Fruit fly (Drosophila melanogaster) whole organism, embryonic: ENCODE measurements around the gene Antp.

Experiments
- BEAF-32 ChIP-seq: fragments of 200-800 bp; sonication (Bioruptor generic); optimal IDR thresholded peaks from 3 replicates; lab custom pipeline; 2017; ENCODE audit warnings: missing biosample characterization, missing genetic modification characterization, mild to moderate bottlenecking, moderate library complexity, missing genetic modification reagents
- CG11247 ChIP-seq: fragments of 200-800 bp; sonication (Bioruptor generic); IDR thresholded peaks from 2 replicates; pipeline ENCODE4 v1.3.6; 2022; ENCODE audit warnings: missing biosample characterization, missing genetic modification characterization
- CG11695 ChIP-seq: fragments of 200-800 bp; sonication (Bioruptor generic); IDR thresholded peaks from 3 replicates; pipeline ENCODE4 v1.3.6; 2022; ENCODE audit warnings: missing biosample characterization, missing genetic modification characterization
- CG12071 ChIP-seq: fragments of 200-800 bp; sonication (Bioruptor generic); optimal IDR thresholded peaks from 3 replicates; lab custom pipeline; 2018; ENCODE audit warnings: missing biosample characterization, mild to moderate bottlenecking, missing genetic modification characterization
- CG12155 ChIP-seq: fragments of 200-800 bp; sonication (Bioruptor generic); optimal IDR thresholded peaks from 3 replicates; lab custom pipeline; 2016; ENCODE audit warnings: missing biosample characterization, missing genetic modification characterization
- CG12299 ChIP-seq: fragments of 200-800 bp; sonication (Bioruptor generic); optimal IDR thresholded peaks from 2 replicates; lab custom pipeline; 2018; ENCODE audit warnings: missing biosample characterization, mild to moderate bottlenecking, missing genetic modification characterization
- CG15479 ChIP-seq: fragments of 200-800 bp; sonication (Bioruptor generic); optimal IDR thresholded peaks from 3 replicates; lab custom pipeline; 2019; ENCODE audit warnings: missing biosample characterization, mild to moderate bottlenecking, missing genetic modification characterization, moderate library complexity
- CG15696 ChIP-seq: fragments of 200-800 bp; sonication (Bioruptor generic); optimal IDR thresholded peaks from 2 replicates; lab custom pipeline; 2019; ENCODE audit warnings: missing biosample characterization, mild to moderate bottlenecking, missing genetic modification characterization, moderate library complexity
- CG1792 ChIP-seq: fragments of 200-800 bp; sonication (Bioruptor generic); optimal IDR thresholded peaks from 2 replicates; lab custom pipeline; 2016; ENCODE audit warnings: missing biosample characterization, missing genetic modification characterization
- CG18476 ChIP-seq: fragments of 200-800 bp; sonication (Bioruptor generic); optimal IDR thresholded peaks from 2 replicates; lab custom pipeline; 2016; ENCODE audit warnings: missing biosample characterization, mild to moderate bottlenecking, missing genetic modification characterization
- CG2678 ChIP-seq: fragments of 200-800 bp; sonication (Bioruptor generic); optimal IDR thresholded peaks from 3 replicates; lab custom pipeline; 2019; ENCODE audit warnings: missing biosample characterization, mild to moderate bottlenecking, missing genetic modification characterization, moderate library complexity
- CG30431 ChIP-seq: fragments of 200-800 bp; sonication (Bioruptor generic); optimal IDR thresholded peaks from 2 replicates; lab custom pipeline; 2017; ENCODE audit warnings: missing biosample characterization, missing genetic modification characterization
- CG32767 ChIP-seq: fragments of 200-800 bp; sonication (Bioruptor generic); IDR thresholded peaks from 2 replicates; pipeline ENCODE4 v1.3.6; 2022; ENCODE audit warnings: missing biosample characterization, missing genetic modification characterization
- CG34224 ChIP-seq: fragments of 200-800 bp; sonication (Bioruptor generic); IDR thresholded peaks from 3 replicates; pipeline ENCODE4 v1.3.6; 2022; ENCODE audit warnings: missing biosample characterization, missing genetic modification characterization; ENCODE audit not compliant: partially characterized antibody
- CG34422 ChIP-seq: fragments of 200-800 bp; sonication (Bioruptor generic); IDR thresholded peaks from 3 replicates; pipeline ENCODE4 v1.3.6; 2022; ENCODE audit warnings: missing biosample characterization, missing genetic modification characterization
- CG42726 ChIP-seq: fragments of 200-800 bp; sonication (Bioruptor generic); IDR thresholded peaks from 2 replicates; pipeline ENCODE4 v1.3.6; 2022; ENCODE audit warnings: missing biosample characterization, missing genetic modification characterization; ENCODE audit not compliant: partially characterized antibody
- CG4360 ChIP-seq: fragments of 200-800 bp; sonication (Bioruptor generic); IDR thresholded peaks from 2 replicates; pipeline ENCODE4 v1.3.6; 2022; ENCODE audit warnings: missing biosample characterization, missing genetic modification characterization
- CG7357 ChIP-seq: fragments of 200-800 bp; sonication (Bioruptor generic); IDR thresholded peaks from 3 replicates; pipeline ENCODE4 v1.3.6; 2022; ENCODE audit warnings: missing biosample characterization, missing genetic modification characterization
- CG8290 ChIP-seq, 3 experiments: fragments of 200-800 bp; sonication (Bioruptor generic); optimal IDR thresholded peaks; 2 replicates each; lab custom pipeline; 2016 to 2019; ENCODE audit warnings: missing biosample characterization in 3 of 3, missing genetic modification characterization in 3 of 3, mild to moderate bottlenecking in 2 of 3, moderate library complexity in 1 of 3
- CG9876 ChIP-seq: fragments of 200-800 bp; sonication (Bioruptor generic); optimal IDR thresholded peaks from 2 replicates; lab custom pipeline; 2016; ENCODE audit warnings: missing biosample characterization, missing genetic modification characterization
- Ets65A ChIP-seq: fragments of 200-800 bp; sonication (Bioruptor generic); peaks from one replicate; lab custom pipeline; 2016; ENCODE audit warnings: missing biosample characterization, missing genetic modification characterization
- GATAe ChIP-seq: fragments of 200-800 bp; sonication (Bioruptor generic); conservative IDR thresholded peaks from 2 replicates; pipeline ENCODE4 v1.3.6; 2022; ENCODE audit warnings: missing biosample characterization, missing genetic modification characterization
- NC2β ChIP-seq: fragments of 200-800 bp; sonication (Bioruptor generic); optimal IDR thresholded peaks from 2 replicates; lab custom pipeline; 2016; ENCODE audit warnings: missing biosample characterization, missing genetic modification characterization
- Nf-YC ChIP-seq: fragments of 200-800 bp; optimal IDR thresholded peaks from 3 replicates; lab custom pipeline; 2019; ENCODE audit warnings: missing biosample characterization, mild to moderate bottlenecking, missing genetic modification characterization, moderate library complexity
- Pdp1 ChIP-seq, 2 experiments: fragments of 200-800 bp; sonication (Bioruptor generic); optimal IDR thresholded peaks; 3 replicates each; lab custom pipeline; 2016; ENCODE audit warnings: missing biosample characterization in 2 of 2, missing genetic modification characterization in 2 of 2, mild to moderate bottlenecking in 1 of 2, moderate library complexity in 1 of 2
- Xrp1 ChIP-seq: fragments of 200-800 bp; sonication (Bioruptor generic); IDR thresholded peaks from 2 replicates; pipeline ENCODE4 v1.3.6; 2022; ENCODE audit warnings: missing biosample characterization, missing genetic modification characterization
- abd-A ChIP-seq: fragments of 200-800 bp; sonication (Bioruptor generic); optimal IDR thresholded peaks from 3 replicates; lab custom pipeline; 2019; ENCODE audit warnings: missing biosample characterization, mild to moderate bottlenecking, missing genetic modification characterization, moderate library complexity
- ase ChIP-seq: fragments of 200-800 bp; sonication (Bioruptor generic); IDR thresholded peaks from 3 replicates; pipeline ENCODE4 v1.3.6; 2022; ENCODE audit warnings: missing biosample characterization, missing genetic modification characterization
- ash1 ChIP-seq: fragments of 200-800 bp; sonication (Bioruptor generic); optimal IDR thresholded peaks from 2 replicates; lab custom pipeline; 2018; ENCODE audit warnings: missing biosample characterization, mild to moderate bottlenecking, missing genetic modification characterization
- ato ChIP-seq: fragments of 200-800 bp; sonication (Bioruptor generic); IDR thresholded peaks from 2 replicates; pipeline ENCODE4 v1.3.6; 2022; ENCODE audit warnings: missing biosample characterization, missing genetic modification characterization; ENCODE audit not compliant: partially characterized antibody
- cg ChIP-seq: fragments of 200-800 bp; sonication (Bioruptor generic); optimal IDR thresholded peaks from 3 replicates; lab custom pipeline; 2019; ENCODE audit warnings: missing biosample characterization, mild to moderate bottlenecking, missing genetic modification characterization, moderate library complexity
- emc ChIP-seq: fragments of 200-800 bp; sonication (Bioruptor generic); optimal IDR thresholded peaks from 2 replicates; lab custom pipeline; 2016; ENCODE audit warnings: missing biosample characterization, missing genetic modification characterization
- exex ChIP-seq: fragments of 200-800 bp; sonication (Bioruptor generic); optimal IDR thresholded peaks from 4 replicates; lab custom pipeline; 2018; ENCODE audit warnings: missing biosample characterization, mild to moderate bottlenecking, missing genetic modification characterization, moderate library complexity
- fd96Cb ChIP-seq: fragments of 200-800 bp; sonication (Bioruptor generic); optimal IDR thresholded peaks from 2 replicates; lab custom pipeline; 2018; ENCODE audit warnings: missing biosample characterization, mild to moderate bottlenecking, missing genetic modification characterization, moderate library complexity
- gem ChIP-seq: fragments of 200-800 bp; sonication (Bioruptor generic); optimal IDR thresholded peaks from 2 replicates; lab custom pipeline; 2019; ENCODE audit warnings: missing biosample characterization, mild to moderate bottlenecking, missing genetic modification characterization, moderate library complexity
- gro ChIP-seq: fragments of 200-800 bp; sonication (Bioruptor generic); optimal IDR thresholded peaks from 2 replicates; lab custom pipeline; 2016; ENCODE audit warnings: missing biosample characterization, missing genetic modification characterization
- hbn ChIP-seq: fragments of 200-800 bp; sonication (Bioruptor generic); IDR thresholded peaks from 2 replicates; pipeline ENCODE4 v1.3.6; 2022; ENCODE audit warnings: missing biosample characterization, missing genetic modification characterization; ENCODE audit not compliant: partially characterized antibody
- mld ChIP-seq: fragments of 200-800 bp; sonication (Bioruptor generic); IDR thresholded peaks from 3 replicates; pipeline ENCODE4 v1.3.6; 2022; ENCODE audit warnings: missing biosample characterization, missing genetic modification characterization; ENCODE audit not compliant: partially characterized antibody
- odd ChIP-seq: fragments of 200-800 bp; sonication (Bioruptor generic); optimal IDR thresholded peaks from 2 replicates; lab custom pipeline; 2017; ENCODE audit warnings: missing biosample characterization, mild to moderate bottlenecking, missing genetic modification characterization
- pros ChIP-seq: fragments of 200-800 bp; sonication (Bioruptor generic); optimal IDR thresholded peaks from 3 replicates; lab custom pipeline; 2019; ENCODE audit warnings: missing biosample characterization, mild to moderate bottlenecking, missing genetic modification characterization, moderate library complexity
- run ChIP-seq: fragments of 200-800 bp; sonication (Bioruptor generic); optimal IDR thresholded peaks from 3 replicates; lab custom pipeline; 2018; ENCODE audit warnings: missing biosample characterization, mild to moderate bottlenecking, missing genetic modification characterization
- schlank ChIP-seq: fragments of 200-800 bp; sonication (Bioruptor generic); optimal IDR thresholded peaks from 2 replicates; lab custom pipeline; 2018; ENCODE audit warnings: missing biosample characterization, mild to moderate bottlenecking, missing genetic modification characterization
- seq ChIP-seq: fragments of 200-800 bp; sonication (Bioruptor generic); IDR thresholded peaks from 2 replicates; pipeline ENCODE4 v1.3.6; 2022; ENCODE audit warnings: missing biosample characterization, missing genetic modification characterization
- so ChIP-seq: fragments of 200-800 bp; sonication (Bioruptor generic); IDR thresholded peaks from 3 replicates; pipeline ENCODE4 v1.3.6; 2022; ENCODE audit warnings: missing biosample characterization, missing genetic modification characterization
- trem ChIP-seq: fragments of 200-800 bp; optimal IDR thresholded peaks from 3 replicates; lab custom pipeline; 2019; ENCODE audit warnings: missing biosample characterization, mild to moderate bottlenecking, missing genetic modification characterization, moderate library complexity
- unc-4 ChIP-seq: fragments of 200-800 bp; sonication (Bioruptor generic); IDR thresholded peaks from 2 replicates; pipeline ENCODE4 v1.3.6; 2022; ENCODE audit warnings: missing biosample characterization, missing genetic modification characterization; ENCODE audit not compliant: partially characterized antibody
- unpg ChIP-seq: fragments of 200-800 bp; sonication (Bioruptor generic); optimal IDR thresholded peaks from 3 replicates; lab custom pipeline; 2018; ENCODE audit warnings: missing biosample characterization, mild to moderate bottlenecking, missing genetic modification characterization, moderate library complexity
- vvl ChIP-seq: fragments of 200-800 bp; sonication (Bioruptor generic); IDR thresholded peaks from 2 replicates; pipeline ENCODE4 v1.3.6; 2022; ENCODE audit warnings: missing biosample characterization, missing genetic modification characterization
- zen2 ChIP-seq: fragments of 200-800 bp; sonication (Bioruptor generic); IDR thresholded peaks from 3 replicates; pipeline ENCODE4 v1.3.6; 2022; ENCODE audit warnings: missing biosample characterization, missing genetic modification characterization; ENCODE audit not compliant: partially characterized antibody

Gene Antp

dm6 chr3R:7024574-7024973 lies 25.5 kb upstream of the Antp start (continued):
- TF ChIP-seq exex (tag; lab: Kevin White, UChicago) (no peak), CG15479 (GFP tag; lab: Kevin White, UChicago) (no peak), CG34422 (GFP tag; lab: Robert Waterston, UW) (no peak), unc-4 (GFP tag; lab: Robert Waterston, UW) (no peak), CG42726 (GFP tag; lab: Robert Waterston, UW) (no peak), CG18476 (GFP tag; lab: Kevin White, UChicago) (no peak), CG12299 (tag; lab: Kevin White, UChicago) (no peak), CG4360 (GFP tag; lab: Robert Waterston, UW) (no peak), odd (GFP tag; lab: Kevin White, UChicago) (no peak), gem (tag; lab: Kevin White, UChicago) (peak; percentile 21), CG2678 (no peak), emc (GFP tag; lab: Kevin White, UChicago) (no peak), CG12155 (no peak), GATAe (GFP tag; lab: Robert Waterston, UW) (no peak), CG7357 (no peak), CG1792 (GFP tag; lab: Kevin White, UChicago) (no peak), so (GFP tag; lab: Robert Waterston, UW) (no peak), mld (GFP tag; lab: Robert Waterston, UW) (no peak), Xrp1 (GFP tag; lab: Robert Waterston, UW) (no peak), CG30431 (no peak)
- TF ChIP-seq, all 482 proteins: peak for 6

DNA sequence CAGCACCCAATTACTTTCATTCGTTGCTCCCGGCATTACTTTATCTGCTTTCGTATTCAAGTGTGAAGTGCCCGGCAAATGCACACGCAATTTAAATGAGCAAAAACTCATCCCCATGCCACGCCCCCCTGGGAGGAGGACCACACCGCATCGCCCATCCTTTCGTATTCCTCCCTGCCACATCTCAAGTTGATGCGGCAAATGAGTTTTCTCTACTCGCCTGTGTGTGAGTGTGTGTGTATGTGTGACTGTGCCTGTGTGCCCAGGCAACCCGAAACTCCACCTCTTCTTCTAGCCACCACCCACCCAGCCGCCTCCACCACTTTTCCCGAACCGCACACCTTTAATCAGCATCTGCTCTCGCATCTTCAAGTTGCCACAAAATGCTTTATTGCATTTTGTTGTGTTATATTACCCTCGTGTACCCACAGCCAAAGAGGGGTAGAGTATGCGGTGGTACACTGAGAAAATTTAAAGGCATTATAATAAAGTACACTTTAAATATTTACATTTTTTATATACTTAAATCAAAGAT lies 12.1 kb upstream of the Antp start:
- TF ChIP-seq NC2β (GFP tag; lab: Kevin White, UChicago) = no peak
- TF ChIP-seq CG9876 (GFP tag; lab: Kevin White, UChicago) = no peak
- no peak for TF ChIP-seq fd96Cb (tag; lab: Kevin White, UChicago)
- peak; percentile 19 for TF ChIP-seq pros (GFP tag; lab: Kevin White, UChicago)
- peak; percentile 65 for TF ChIP-seq Ets65A
- no peak for TF ChIP-seq ase (GFP tag; lab: Robert Waterston, UW)
- peak; percentile 33 for TF ChIP-seq cg (GFP tag; lab: Kevin White, UChicago)
- TF ChIP-seq schlank (tag; lab: Kevin White, UChicago) = no peak
- TF ChIP-seq trem (tag; lab: Kevin White, UChicago) = no peak
- TF ChIP-seq CG15696 = no peak
- TF ChIP-seq run (tag; lab: Kevin White, UChicago) = no peak
- TF ChIP-seq zen2 = no peak
- peak; percentile 2 for TF ChIP-seq ash1
- no peak for TF ChIP-seq CG8290 (GFP tag; optimal IDR thresholded peaks at IDR 0.05; lab: Kevin White, UChicago)
- no peak for TF ChIP-seq CG8290 (tag; optimal IDR thresholded peaks at IDR 0.05; lab: Kevin White, UChicago)
- TF ChIP-seq CG32767 (GFP tag; lab: Robert Waterston, UW) = no peak
- TF ChIP-seq abd-A = peak; percentile 50
- TF ChIP-seq CG34224 (GFP tag; lab: Robert Waterston, UW) = no peak
- TF ChIP-seq Nf-YC = peak; percentile 65
- TF ChIP-seq Pdp1 (GFP tag; optimal IDR thresholded peaks at IDR 0.05; lab: Kevin White, UChicago) = no peak
- no peak for TF ChIP-seq CG11247 (GFP tag; lab: Robert Waterston, UW)
- TF ChIP-seq hbn = no peak
- TF ChIP-seq CG12071 (GFP tag; lab: Kevin White, UChicago) = no peak
- TF ChIP-seq unpg (GFP tag; lab: Kevin White, UChicago) = no peak
- TF ChIP-seq CG11695 (GFP tag; lab: Robert Waterston, UW) = no peak
- TF ChIP-seq seq (GFP tag; lab: Robert Waterston, UW) = peak; percentile 36; the same call in 1 of the 2 replicates
- TF ChIP-seq gro (GFP tag; lab: Kevin White, UChicago) = no peak
- no peak for TF ChIP-seq BEAF-32 (GFP tag; lab: Kevin White, UChicago)
- no peak for TF ChIP-seq vvl
- TF ChIP-seq ato = no peak
